Worm (Caenorhabditis elegans) whole organism, L4 larva: Measurements from ENCODE around the gene srz-63.

ENCODE experiments used
- ceh-28 ChIP-seq: fragments of 150-350 bp; optimal IDR thresholded peaks from 2 replicates; lab custom pipeline; 2014; ENCODE audit warnings: missing biosample characterization, missing genetic modification reagents, missing genetic modification characterization
- cey-2 ChIP-seq: sonication (generic microtip); optimal IDR thresholded peaks from 3 replicates; lab custom pipeline; 2017; ENCODE audit warnings: missing genetic modification characterization, mild to moderate bottlenecking, missing compliant biosample characterization, antibody characterized with exemption, borderline replicate concordance; ENCODE audit not compliant: insufficient read depth
- dpl-1 ChIP-seq: fragments of 150-350 bp; optimal IDR thresholded peaks from 2 replicates; lab custom pipeline; 2014; ENCODE audit warnings: missing biosample characterization, missing genetic modification reagents, missing genetic modification characterization
- hlh-11 ChIP-seq: fragments of 200-800 bp; sonication (Bioruptor generic); optimal IDR thresholded peaks from 2 replicates; lab custom pipeline; 2018; ENCODE audit warnings: mild to moderate bottlenecking, missing genetic modification characterization, missing compliant biosample characterization
- lin-15B ChIP-seq: fragments of 150-350 bp; sonication (generic microtip); optimal IDR thresholded peaks from 3 replicates; lab custom pipeline; 2014; ENCODE audit warnings: missing biosample characterization, missing genetic modification characterization
- nhr-42 ChIP-seq: fragments of 200-800 bp; sonication (Bioruptor generic); IDR thresholded peaks from 2 replicates; pipeline ENCODE4 v1.3.6; 2022; ENCODE audit warnings: missing genetic modification characterization, missing compliant biosample characterization
- unc-130 ChIP-seq: sonication (generic microtip); optimal IDR thresholded peaks from 2 replicates; lab custom pipeline; 2016; ENCODE audit warnings: missing genetic modification reagents, missing genetic modification characterization, missing compliant biosample characterization

DNA sequence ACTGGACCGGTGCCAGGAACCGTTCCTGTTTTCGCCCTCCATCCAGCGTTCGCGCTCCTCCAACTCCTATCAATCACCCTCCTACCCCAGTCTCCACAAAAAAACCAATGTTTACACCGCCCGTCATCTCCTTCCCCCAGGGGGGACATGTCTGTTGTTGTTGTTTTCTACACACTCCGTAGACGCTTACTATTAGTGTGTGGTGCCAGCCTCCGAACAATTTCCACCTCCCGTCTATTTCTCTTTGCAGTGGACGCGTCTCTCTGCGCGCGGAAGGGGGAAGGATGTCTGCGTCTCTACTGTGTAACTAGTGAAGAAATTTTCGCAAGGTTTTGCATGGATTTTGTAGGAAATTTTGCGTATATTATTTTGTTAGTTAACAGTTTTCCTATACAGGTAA lies 36.0 kb upstream of the srz-63 start:
- TF ChIP-seq nhr-42, result peak; percentile 46; the same call in 1 of the 2 replicates
- TF ChIP-seq dpl-1 (GFP tag; lab: Kevin White, UChicago), result no peak
- no peak for TF ChIP-seq cey-2 (tag; lab: Kevin White, UChicago)
- TF ChIP-seq hlh-11 (tag; lab: Kevin White, UChicago), result peak; percentile 71
- peak; percentile 17 for TF ChIP-seq ceh-28
- TF ChIP-seq lin-15B, result no peak
- TF ChIP-seq unc-130, result no peak
